Worm (Caenorhabditis elegans): ENCODE measurements around the gene F14D7.2.

DNA sequence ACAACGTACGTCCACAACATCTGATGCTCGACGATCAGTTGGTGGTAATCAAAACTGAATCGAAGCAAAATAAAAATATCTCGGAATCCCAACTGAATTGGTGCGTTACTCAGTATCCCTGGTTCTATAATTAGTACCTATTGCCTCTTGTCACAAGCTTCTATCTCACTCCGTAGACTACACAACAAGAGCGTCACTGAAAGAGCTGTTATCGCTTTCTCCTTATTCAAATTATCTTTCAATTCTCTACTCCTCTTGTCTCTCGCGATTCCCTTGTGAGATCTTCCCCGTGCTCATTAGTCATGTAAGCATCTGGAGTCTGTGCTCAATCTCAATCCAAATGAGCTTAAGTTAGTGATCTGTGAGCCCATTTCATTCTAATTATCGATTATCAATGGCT is 43.1 kb upstream of the F14D7.2 start, which contains the start of gene srm-6:
- no peak for TF ChIP-seq ceh-14 (tag; optimal IDR thresholded peaks at IDR 0.05)
- TF ChIP-seq tbx-7 (tag; optimal IDR thresholded peaks at IDR 0.05) = no peak
- TF ChIP-seq madf-2 (tag; optimal IDR thresholded peaks at IDR 0.05) = no peak
- no peak for TF ChIP-seq fkh-6 (tag; optimal IDR thresholded peaks at IDR 0.05)
- TF ChIP-seq ceh-2 (tag; optimal IDR thresholded peaks at IDR 0.05) = no peak
- no peak for TF ChIP-seq pag-3 (tag; optimal IDR thresholded peaks at IDR 0.05; ENCODE audit: borderline replicate concordance)
- no peak for TF ChIP-seq ceh-45 (GFP tag; IDR thresholded peaks at IDR 0.05)
- TF ChIP-seq hlh-30 (tag; optimal IDR thresholded peaks at IDR 0.05; ENCODE audit: insufficient read depth) = no peak
- TF ChIP-seq ahr-1 (tag; optimal IDR thresholded peaks at IDR 0.05) = no peak
- no peak for TF ChIP-seq pqm-1 (tag; optimal IDR thresholded peaks at IDR 0.05)
- TF ChIP-seq F13H6.1 (tag; optimal IDR thresholded peaks at IDR 0.05) = no peak

Data from whole organism, late embryonic.